Worm (Caenorhabditis elegans) whole organism, L4 larva: ENCODE results near the gene srg-30.

ENCODE experiments used
- Y5F2A.4 ChIP-seq: fragments of 200-800 bp; sonication (Bioruptor generic); optimal IDR thresholded peaks from 2 replicates; lab custom pipeline; 2018; ENCODE audit warnings: mild to moderate bottlenecking, missing genetic modification characterization, missing compliant biosample characterization
- daf-12 ChIP-seq: fragments of 150-350 bp; optimal IDR thresholded peaks from 2 replicates; lab custom pipeline; 2014; ENCODE audit warnings: missing biosample characterization, missing genetic modification reagents, missing genetic modification characterization
- dve-1 ChIP-seq: sonication (generic microtip); optimal IDR thresholded peaks from 2 replicates; lab custom pipeline; 2017; ENCODE audit warnings: antibody characterized with exemption, mild to moderate bottlenecking, missing genetic modification characterization, missing compliant biosample characterization; ENCODE audit not compliant: insufficient read depth
- egl-27 ChIP-seq: sonication (generic microtip); optimal IDR thresholded peaks from 3 replicates; lab custom pipeline; 2017; ENCODE audit warnings: missing biosample characterization, missing genetic modification reagents, missing genetic modification characterization
- lin-13 ChIP-seq: fragments of 150-350 bp; optimal IDR thresholded peaks from 2 replicates; lab custom pipeline; 2014; ENCODE audit warnings: missing biosample characterization, missing genetic modification reagents, missing genetic modification characterization
- lin-39 ChIP-seq: fragments of 150-350 bp; optimal IDR thresholded peaks from 2 replicates; lab custom pipeline; 2014; ENCODE audit warnings: missing biosample characterization, missing genetic modification reagents, missing genetic modification characterization
- lir-3 ChIP-seq: sonication (generic microtip); optimal IDR thresholded peaks from 2 replicates; lab custom pipeline; 2016; ENCODE audit warnings: mild to moderate bottlenecking, missing genetic modification characterization, missing compliant biosample characterization
- saeg-2 ChIP-seq: fragments of 200-800 bp; sonication (Bioruptor generic); IDR thresholded peaks from 2 replicates; pipeline ENCODE4 v1.3.6; 2022; ENCODE audit warnings: missing genetic modification reagents, missing genetic modification characterization, missing compliant biosample characterization
- unc-62 ChIP-seq, 3 experiments: fragments of 150-350 bp in 1 of 3; sonication (generic microtip); optimal IDR thresholded peaks in 2 of 3; peaks in 1 of 3; 1 replicate in 1 of 3; 2 replicates in 2 of 3; lab custom pipeline; 2014 to 2017; ENCODE audit warnings: missing biosample characterization in 3 of 3, missing genetic modification characterization in 3 of 3, missing genetic modification reagents in 3 of 3, missing genotype in 1 of 3
- zfp-3 ChIP-seq: fragments of 200-800 bp; sonication (Bioruptor generic); conservative IDR thresholded peaks from 2 replicates; pipeline ENCODE4 v1.3.6; 2022; ENCODE audit warnings: missing genetic modification reagents, missing genetic modification characterization, missing compliant biosample characterization

- TF ChIP-seq Y5F2A.4 (GFP tag; lab: Kevin White, UChicago) = no peak
- TF ChIP-seq unc-62 (GFP tag; optimal IDR thresholded peaks at IDR 0.05 in 1 of 2; lab: Kevin White, UChicago) = no peak
- TF ChIP-seq unc-62 (tag; optimal IDR thresholded peaks at IDR 0.05; lab: Kevin White, UChicago) = no peak
- no peak for TF ChIP-seq egl-27 (tag; lab: Kevin White, UChicago)
- TF ChIP-seq saeg-2 = no peak
- TF ChIP-seq lin-39 = no peak
- no peak for TF ChIP-seq lir-3 (tag; lab: Kevin White, UChicago)
- no peak for TF ChIP-seq lin-13 (GFP tag; lab: Kevin White, UChicago)
- no peak for TF ChIP-seq dve-1 (tag; lab: Kevin White, UChicago)
- TF ChIP-seq zfp-3 = no peak
- TF ChIP-seq daf-12 (tag; lab: Kevin White, UChicago) = no peak
These were observed 49.4 kb downstream of the srg-30 start, which contains the start of gene str-180 for ce11 chrV:6668741-6669140.
